Worm (Caenorhabditis elegans): ENCODE data around the gene nhr-211.

DNA sequence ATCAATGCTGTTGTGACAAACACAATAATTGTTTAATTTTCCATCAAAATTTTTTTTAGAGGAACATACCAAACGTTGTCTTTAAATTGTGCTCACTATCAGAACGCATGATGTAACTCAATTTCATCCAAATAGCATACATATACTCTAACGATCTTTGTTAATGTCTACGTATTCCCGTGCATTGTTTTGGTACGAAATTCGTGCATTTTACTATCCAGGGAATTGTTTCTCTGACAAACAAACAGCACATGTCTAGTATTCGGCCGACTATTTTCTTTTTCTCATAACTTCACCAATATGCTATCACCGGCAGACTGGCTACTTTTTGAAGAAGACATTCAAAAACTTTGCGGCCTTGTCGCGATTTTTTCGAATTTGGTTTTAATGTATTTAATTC lies 4.6 kb downstream of the nhr-211 start, which contains the start of gene str-196:
- TF ChIP-seq blmp-1 (tag; optimal IDR thresholded peaks at IDR 0.05; ENCODE audit: insufficient read depth) (no peak), nhr-237 (tag; optimal IDR thresholded peaks at IDR 0.05) (no peak)

Data from whole organism, L2 larva.